Worm (Caenorhabditis elegans): ENCODE results near the gene hosl-1.

DNA sequence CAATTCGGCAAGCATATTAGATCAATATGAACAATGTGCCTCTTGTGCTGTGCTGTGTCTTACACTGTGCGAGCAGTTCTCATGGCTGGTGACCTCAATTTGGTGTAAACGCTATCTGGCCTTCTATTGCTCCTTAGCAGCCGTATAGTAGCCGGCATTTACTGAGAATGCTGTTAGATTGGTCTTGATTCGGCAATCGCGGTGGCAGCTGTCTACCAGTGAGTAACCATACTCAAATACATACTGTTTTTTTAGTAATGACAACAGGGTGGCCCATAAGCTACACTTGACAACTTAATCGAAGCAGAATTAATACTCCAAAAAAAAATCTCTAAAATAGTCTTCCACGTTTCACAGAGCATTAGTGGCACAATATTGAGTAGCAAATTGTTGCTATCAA lies 10.2 kb downstream of the hosl-1 start, which contains the start of gene C46C11.4:
- TF ChIP-seq nhr-28 (tag; optimal IDR thresholded peaks at IDR 0.05): no peak
- TF ChIP-seq efl-1 (optimal IDR thresholded peaks at IDR 0.05): no peak
- no peak for TF ChIP-seq efl-1 (GFP tag; optimal IDR thresholded peaks at IDR 0.05 in 1 of 2)
- TF ChIP-seq lsy-2 (tag; optimal IDR thresholded peaks at IDR 0.05): no peak
- no peak for TF ChIP-seq mdl-1 (tag; optimal IDR thresholded peaks at IDR 0.05)
- no peak for TF ChIP-seq ceh-88 (GFP tag; IDR thresholded peaks at IDR 0.05)
- TF ChIP-seq unc-98 (GFP tag; IDR thresholded peaks at IDR 0.05): no peak
- TF ChIP-seq lin-15B (tag; optimal IDR thresholded peaks at IDR 0.05): no peak
- no peak for TF ChIP-seq mab-9 (GFP tag; IDR thresholded peaks at IDR 0.05)

All from whole organism, L1 larva.